Worm (Caenorhabditis elegans): ENCODE data around the gene sre-11.

The sre-11 gene

DNA sequence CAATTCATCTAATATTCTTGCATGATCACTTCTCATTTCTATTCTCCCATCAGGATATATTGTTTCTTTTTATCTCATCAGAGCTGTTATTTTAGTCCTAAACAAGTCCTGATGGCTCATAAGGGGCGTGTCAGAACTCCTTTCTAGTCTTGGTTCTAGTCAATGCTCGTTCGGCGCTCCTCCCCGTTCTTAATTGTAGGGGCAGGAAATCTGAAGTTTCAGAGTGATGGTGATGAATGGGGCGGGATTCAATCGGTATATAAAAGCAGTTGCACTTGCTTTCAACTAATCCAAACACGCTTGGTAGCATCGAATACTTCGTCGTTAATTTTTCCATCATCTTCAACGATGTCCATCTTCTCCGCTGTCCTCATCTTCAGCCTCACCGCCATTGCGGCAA lies 11.5 kb downstream of the sre-11 start, which contains the start of gene C12D5.4:
Gene C12D5.4 (plus strand): TSS at position 301 of the 400 bp plus-strand sequence.
- no peak for TF ChIP-seq ceh-16 (tag; optimal IDR thresholded peaks at IDR 0.05)
- no peak for TF ChIP-seq nhr-77 (tag; optimal IDR thresholded peaks at IDR 0.05)
- TF ChIP-seq nhr-129 (tag; optimal IDR thresholded peaks at IDR 0.05) = no peak
- TF ChIP-seq unc-55 (GFP tag; optimal IDR thresholded peaks at IDR 0.05) = no peak
- no peak for TF ChIP-seq mab-5 (tag; optimal IDR thresholded peaks at IDR 0.05)
- TF ChIP-seq snpc-4 (tag; optimal IDR thresholded peaks at IDR 0.05) = no peak

- TF ChIP-seq fos-1 (tag; optimal IDR thresholded peaks at IDR 0.05) = no peak
- no peak for TF ChIP-seq Y55F3AM.14 (GFP tag; optimal IDR thresholded peaks at IDR 0.05)
- TF ChIP-seq ceh-82 (tag; optimal IDR thresholded peaks at IDR 0.05) = no peak
- TF ChIP-seq mab-5 (tag; optimal IDR thresholded peaks at IDR 0.05) = no peak
- no peak for TF ChIP-seq ztf-4 (tag; optimal IDR thresholded peaks at IDR 0.05)
- no peak for TF ChIP-seq nhr-10 (tag; optimal IDR thresholded peaks at IDR 0.05)
- no peak for TF ChIP-seq C34F6.9 (tag; optimal IDR thresholded peaks at IDR 0.05)
- TF ChIP-seq nhr-25 (tag; optimal IDR thresholded peaks at IDR 0.05) = no peak
- TF ChIP-seq nhr-11 (tag; optimal IDR thresholded peaks at IDR 0.05) = no peak
- no peak for TF ChIP-seq F13H6.1 (tag; optimal IDR thresholded peaks at IDR 0.05)
- no peak for TF ChIP-seq nhr-6 (tag; optimal IDR thresholded peaks at IDR 0.05)
- no peak for TF ChIP-seq nhr-129 (tag; optimal IDR thresholded peaks at IDR 0.05)
Observed at ce11 chrV:7667940-7668339, 15.8 kb downstream of the sre-11 start, which contains the start of gene C12D5.5. Gene C12D5.5 (plus strand): TSS chrV:7668240.

DNA sequence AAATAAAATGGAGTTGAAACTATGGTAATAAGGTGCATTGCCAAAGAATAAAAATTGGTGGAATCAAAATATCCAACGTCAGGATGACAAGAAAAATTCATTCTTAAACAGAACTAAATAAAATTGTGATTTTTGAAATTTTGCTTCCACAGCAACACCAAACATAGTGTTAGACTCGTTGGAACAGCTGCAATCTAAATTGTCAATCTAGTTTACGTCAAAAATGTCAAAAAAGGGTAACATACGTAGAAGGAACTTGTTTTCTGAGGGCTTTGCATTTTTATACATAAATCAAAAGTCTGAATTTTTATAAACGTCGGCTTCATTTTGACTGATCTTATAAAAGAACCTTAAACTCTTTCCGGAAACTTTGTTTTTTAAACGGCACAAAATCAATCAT lies 30.2 kb downstream of the sre-11 start, which contains the start of gene srh-200:
Gene srh-200 (minus strand): TSS at position 101 of the 400 bp plus-strand sequence.
- TF ChIP-seq mbf-1 (tag; optimal IDR thresholded peaks at IDR 0.05) = no peak
- no peak for TF ChIP-seq Y55F3AM.14 (GFP tag; optimal IDR thresholded peaks at IDR 0.05)
- no peak for TF ChIP-seq unc-39 (tag; optimal IDR thresholded peaks at IDR 0.05)
- no peak for TF ChIP-seq R02D3.7 (tag; optimal IDR thresholded peaks at IDR 0.05)

DNA sequence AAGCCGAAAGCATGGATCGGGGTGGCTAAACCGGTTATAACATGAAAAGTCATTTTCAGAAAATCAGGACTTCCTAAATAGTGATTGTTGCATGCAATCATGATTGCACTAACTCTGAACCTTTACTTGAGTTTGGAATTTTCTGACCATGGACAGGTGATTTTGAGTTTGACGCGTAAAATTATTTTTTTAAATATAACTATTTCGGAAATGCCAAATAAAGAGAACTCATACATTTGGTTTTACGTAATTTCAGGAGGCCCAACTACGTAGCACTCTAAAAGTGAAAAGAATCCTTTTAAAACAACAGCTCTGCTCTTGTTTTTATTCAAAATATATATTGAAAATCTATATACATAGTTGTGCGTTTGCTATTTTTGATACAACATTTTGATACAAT lies 32.0 kb downstream of the sre-11 start, which contains the start of gene srh-234:
Gene srh-234 (minus strand): TSS at position 101 of the 400 bp plus-strand sequence.
- TF ChIP-seq unc-55 (GFP tag; optimal IDR thresholded peaks at IDR 0.05) (no peak), mbf-1 (tag; optimal IDR thresholded peaks at IDR 0.05) (no peak), F13H6.1 (tag; optimal IDR thresholded peaks at IDR 0.05) (no peak), ama-1 (optimal IDR thresholded peaks at IDR 0.05) (no peak), snpc-4 (tag; optimal IDR thresholded peaks at IDR 0.05) (no peak), skn-1 (tag; optimal IDR thresholded peaks at IDR 0.05) (no peak), nhr-77 (tag; optimal IDR thresholded peaks at IDR 0.05) (no peak), elt-1 (tag; optimal IDR thresholded peaks at IDR 0.05) (no peak), nhr-11 (tag; optimal IDR thresholded peaks at IDR 0.05) (no peak), dmd-4 (tag; optimal IDR thresholded peaks at IDR 0.05) (no peak), nhr-129 (tag; optimal IDR thresholded peaks at IDR 0.05) (no peak), nhr-23 (tag; optimal IDR thresholded peaks at IDR 0.05) (no peak), C34F6.9 (tag; optimal IDR thresholded peaks at IDR 0.05) (no peak), peb-1 (tag; optimal IDR thresholded peaks at IDR 0.05) (no peak), alr-1 (tag; optimal IDR thresholded peaks at IDR 0.05) (no peak), sem-4 (tag; optimal IDR thresholded peaks at IDR 0.05) (no peak), sma-9 (GFP tag; optimal IDR thresholded peaks at IDR 0.05) (no peak), sma-9 (tag; optimal IDR thresholded peaks at IDR 0.05) (no peak)

DNA sequence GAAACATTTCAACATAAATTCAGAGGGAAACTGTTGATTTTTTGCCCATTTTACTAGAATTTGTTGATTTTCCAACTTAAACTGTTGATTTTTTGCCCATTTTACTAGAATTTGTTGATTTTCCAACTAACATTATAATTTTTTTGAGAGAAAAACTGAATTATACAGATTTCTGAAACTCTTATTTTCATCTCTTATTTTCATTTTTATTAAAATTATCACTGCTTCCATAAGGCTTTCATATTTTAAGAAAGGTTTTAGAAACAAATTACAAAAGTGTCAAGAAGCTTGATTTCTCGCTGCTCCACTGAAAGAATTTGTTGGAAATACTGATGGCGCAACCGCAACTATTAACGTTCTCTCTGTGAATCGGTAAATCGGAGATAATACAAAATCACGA lies 33.8 kb downstream of the sre-11 start:
- TF ChIP-seq sma-9 (GFP tag; optimal IDR thresholded peaks at IDR 0.05) (no peak), sma-9 (tag; optimal IDR thresholded peaks at IDR 0.05) (no peak)

ce11 chrV:7647147-7647546 lies 36.6 kb downstream of the sre-11 start:
- TF ChIP-seq R02D3.7 (tag; optimal IDR thresholded peaks at IDR 0.05) (no peak), elt-3 (tag; optimal IDR thresholded peaks at IDR 0.05) (no peak), mab-5 (tag; optimal IDR thresholded peaks at IDR 0.05) (no peak), lin-39 (tag; optimal IDR thresholded peaks at IDR 0.05) (no peak), lin-11 (tag; optimal IDR thresholded peaks at IDR 0.05) (no peak), lin-13 (GFP tag; optimal IDR thresholded peaks at IDR 0.05) (no peak), egl-27 (tag; optimal IDR thresholded peaks at IDR 0.05) (no peak), nhr-6 (tag; optimal IDR thresholded peaks at IDR 0.05) (no peak), nhr-237 (tag; optimal IDR thresholded peaks at IDR 0.05) (no peak), ztf-4 (tag; optimal IDR thresholded peaks at IDR 0.05) (no peak), aly-2 (tag; optimal IDR thresholded peaks at IDR 0.05) (no peak)

Measured in whole organism, L2 larva.